Worm (Caenorhabditis elegans) whole organism, L3 larva: ENCODE results near the gene ZK856.4.

Source experiments
- elt-3 ChIP-seq, 3 experiments: fragments of 150-350 bp in 1 of 3; sonication (generic microtip) in 2 of 3; optimal IDR thresholded peaks; 2 replicates in 2 of 3; 4 replicates in 1 of 3; lab custom pipeline; 2014 to 2017; ENCODE audit warnings: missing biosample characterization in 3 of 3, missing genetic modification characterization in 3 of 3
- mml-1 ChIP-seq: fragments of 150-350 bp; sonication (generic microtip); optimal IDR thresholded peaks from 3 replicates; lab custom pipeline; 2014; ENCODE audit warnings: missing biosample characterization, missing genetic modification characterization
- nhr-12 ChIP-seq: fragments of 150-350 bp; optimal IDR thresholded peaks from 2 replicates; lab custom pipeline; 2014; ENCODE audit warnings: missing biosample characterization, missing genetic modification characterization
- ztf-4 ChIP-seq: fragments of 150-350 bp; optimal IDR thresholded peaks from 2 replicates; lab custom pipeline; 2014; ENCODE audit warnings: missing biosample characterization, missing genetic modification characterization

ce11 chrV:10160954-10161353, 22.1 kb upstream of the ZK856.4 start, which contains the start of gene C51E3.10:
- TF ChIP-seq mml-1 (tag; lab: Kevin White, UChicago) (no peak), elt-3 (tag; optimal IDR thresholded peaks at IDR 0.05; lab: Kevin White, UChicago) (no peak), nhr-12 (tag; lab: Kevin White, UChicago) (no peak), ztf-4 (tag; lab: Kevin White, UChicago) (no peak)
